Worm (Caenorhabditis elegans) whole organism, L4/young adult: ENCODE results near the gene hrg-3.

Experiments used
- W03F9.2 ChIP-seq: fragments of 150-350 bp; optimal IDR thresholded peaks from 2 replicates; lab custom pipeline; 2014; ENCODE audit warnings: missing biosample characterization, missing genetic modification characterization
- dao-5 ChIP-seq: sonication (generic microtip); optimal IDR thresholded peaks from 2 replicates; lab custom pipeline; 2016; ENCODE audit warnings: missing genotype, missing genetic modification characterization, moderate library complexity, missing compliant biosample characterization
- him-1 ChIP-seq: sonication (generic microtip); optimal IDR thresholded peaks from 2 replicates; lab custom pipeline; 2016; ENCODE audit warnings: missing genotype, missing genetic modification reagents, missing genetic modification characterization, missing compliant biosample characterization

The hrg-3 gene

ce11 chrV:9756242-9756641, at the start of gene hrg-3:
Gene hrg-3 (plus strand): TSS chrV:9756468.
- TF ChIP-seq dao-5 (tag; lab: Kevin White, UChicago) (no peak), him-1 (tag; lab: Kevin White, UChicago) (no peak), W03F9.2 (no peak)

- no peak for TF ChIP-seq W03F9.2
- no peak for TF ChIP-seq him-1 (tag; lab: Kevin White, UChicago)
- no peak for TF ChIP-seq dao-5 (tag; lab: Kevin White, UChicago)
Measured at ce11 chrV:9706592-9706991, 49.7 kb upstream of the hrg-3 start.

- TF ChIP-seq dao-5 (tag; lab: Kevin White, UChicago), result no peak
- no peak for TF ChIP-seq him-1 (tag; lab: Kevin White, UChicago)
- no peak for TF ChIP-seq W03F9.2
Measured at ce11 chrV:9709747-9710146, 46.5 kb upstream of the hrg-3 start, which contains the start of gene tag-120. Gene tag-120 (minus strand): TSS chrV:9709814.

- TF ChIP-seq dao-5 (tag; lab: Kevin White, UChicago), result no peak
- no peak for TF ChIP-seq him-1 (tag; lab: Kevin White, UChicago)
- no peak for TF ChIP-seq W03F9.2
Measured at ce11 chrV:9711174-9711573, 45.1 kb upstream of the hrg-3 start.

ce11 chrV:9712418-9713173, 43.7 kb upstream of the hrg-3 start:
- TF ChIP-seq dao-5 (tag; lab: Kevin White, UChicago) (no peak), him-1 (tag; lab: Kevin White, UChicago) (no peak), W03F9.2 (no peak)

- no peak for TF ChIP-seq dao-5 (tag; lab: Kevin White, UChicago)
Measured at ce11 chrV:9713532-9713931, 42.7 kb upstream of the hrg-3 start, which contains the start of gene F40F9.10. Gene F40F9.10 (minus strand): TSS chrV:9713632.

ce11 chrV:9714909-9715308, 41.4 kb upstream of the hrg-3 start, which contains the start of gene F40F9.3:
Gene F40F9.3 (plus strand): TSS chrV:9715209.
- TF ChIP-seq W03F9.2 (no peak), dao-5 (tag; lab: Kevin White, UChicago) (no peak), him-1 (tag; lab: Kevin White, UChicago) (no peak)

ce11 chrV:9716397-9716796, 39.9 kb upstream of the hrg-3 start, which contains the start of gene str-188:
Gene str-188 (plus strand): TSS chrV:9716697.
- TF ChIP-seq dao-5 (tag; lab: Kevin White, UChicago) (no peak), W03F9.2 (no peak), him-1 (tag; lab: Kevin White, UChicago) (no peak)

- TF ChIP-seq dao-5 (tag; lab: Kevin White, UChicago) (no peak), him-1 (tag; lab: Kevin White, UChicago) (no peak), W03F9.2 (no peak)
Measured at ce11 chrV:9724021-9724671, 32.1 kb upstream of the hrg-3 start, which contains the start of gene slcr-46.3. Gene slcr-46.3 (minus strand): TSS chrV:9724106.

- no peak for TF ChIP-seq W03F9.2
Measured at ce11 chrV:9725719-9726118, 30.5 kb upstream of the hrg-3 start.

ce11 chrV:9729462-9730162, 26.7 kb upstream of the hrg-3 start, which contains the start of the genes aagr-3 and drap-1:
Gene aagr-3 (minus strand): TSS chrV:9729512.
Gene drap-1 (plus strand): TSS chrV:9730106.
- TF ChIP-seq W03F9.2 (peak; percentile 28), dao-5 (tag; lab: Kevin White, UChicago) (no peak), him-1 (tag; lab: Kevin White, UChicago) (no peak)

- peak; percentile 96 for TF ChIP-seq him-1 (tag; lab: Kevin White, UChicago)
- peak; percentile 39 for TF ChIP-seq dao-5 (tag; lab: Kevin White, UChicago)
- TF ChIP-seq W03F9.2, result peak; percentile 38
Measured at ce11 chrV:9730743-9731706, 25.2 kb upstream of the hrg-3 start.

- TF ChIP-seq dao-5 (tag; lab: Kevin White, UChicago) (no peak), him-1 (tag; lab: Kevin White, UChicago) (no peak), W03F9.2 (no peak)
Measured at ce11 chrV:9731852-9732251, 24.4 kb upstream of the hrg-3 start.
